Fruit fly (Drosophila melanogaster): ENCODE results near the gene DCTN6-p27.

DNA sequence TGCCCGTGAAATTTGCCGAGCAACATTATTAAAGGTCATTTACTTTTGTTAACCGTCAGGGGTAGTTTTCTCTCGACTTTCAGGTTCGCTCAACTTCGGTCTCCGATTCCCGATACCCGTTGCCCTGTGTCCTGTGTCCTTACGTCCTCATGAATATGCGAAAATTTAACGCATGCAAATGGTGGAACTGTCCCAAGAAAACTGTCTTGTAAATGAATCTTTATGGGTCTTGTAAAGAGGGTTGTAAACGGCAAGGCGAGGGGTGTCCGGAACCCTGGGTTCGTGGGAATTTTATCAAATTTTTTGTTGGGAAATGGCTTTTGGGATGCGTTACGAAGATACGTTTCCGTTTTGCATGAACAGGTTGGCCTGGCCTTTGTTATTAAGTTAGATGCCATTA is 7.6 kb downstream of the DCTN6-p27 start:
- no peak for TF ChIP-seq CG13204 (GFP tag; optimal IDR thresholded peaks at IDR 0.05)
- no peak for TF ChIP-seq CG12605 (GFP tag; IDR thresholded peaks at IDR 0.05)
- TF ChIP-seq EcR (GFP tag; optimal IDR thresholded peaks at IDR 0.05), result peak; percentile 23

All from whole organism, pupa.